Worm (Caenorhabditis elegans): ENCODE measurements around the gene pals-18.

DNA sequence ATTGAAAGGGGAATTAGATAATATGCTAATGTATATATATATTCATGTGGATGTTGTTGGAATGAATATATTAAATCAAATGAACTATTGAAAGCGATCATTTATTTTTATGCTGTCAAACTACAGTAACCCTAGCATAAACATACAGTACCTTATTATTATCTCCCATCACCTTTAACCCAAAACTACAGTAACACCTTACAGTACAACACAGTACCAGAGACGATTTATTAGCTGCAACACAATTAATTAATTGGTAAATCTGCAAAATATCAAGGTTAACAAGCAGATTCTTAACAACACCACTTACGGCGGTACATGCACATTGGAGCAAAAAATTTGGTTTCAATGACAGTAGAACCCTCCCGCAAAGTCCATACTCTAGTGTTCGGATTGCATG, 47.9 kb upstream of the pals-18 start, which contains the start of gene Y82E9BL.1:
- TF ChIP-seq him-1 (tag; optimal IDR thresholded peaks at IDR 0.05) (no peak), W03F9.2 (tag; optimal IDR thresholded peaks at IDR 0.05) (no peak), dao-5 (tag; optimal IDR thresholded peaks at IDR 0.05) (no peak)
